Worm (Caenorhabditis elegans) whole organism, late embryonic: ENCODE measurements around the gene gop-2.

Experiments used
- C08G9.2 ChIP-seq: sonication (generic microtip); optimal IDR thresholded peaks from 2 replicates; lab custom pipeline; 2016; ENCODE audit warnings: mild to moderate bottlenecking, missing genetic modification characterization, moderate library complexity, missing compliant biosample characterization
- F13H6.1 ChIP-seq: sonication (generic microtip); optimal IDR thresholded peaks from 2 replicates; lab custom pipeline; 2016; ENCODE audit warnings: missing genetic modification characterization, missing compliant biosample characterization
- K09A11.1 ChIP-seq: sonication (generic microtip); optimal IDR thresholded peaks from 2 replicates; lab custom pipeline; 2017; ENCODE audit warnings: antibody characterized with exemption, mild to moderate bottlenecking, missing genetic modification characterization, missing compliant biosample characterization; ENCODE audit not compliant: insufficient read depth
- T23F11.4 ChIP-seq: fragments of 200-800 bp; sonication (Bioruptor generic); optimal IDR thresholded peaks from 2 replicates; lab custom pipeline; 2018; ENCODE audit warnings: mild to moderate bottlenecking, missing genetic modification characterization, missing compliant biosample characterization
- ahr-1 ChIP-seq: sonication (generic microtip); optimal IDR thresholded peaks from 2 replicates; lab custom pipeline; 2016; ENCODE audit warnings: missing genetic modification characterization, missing compliant biosample characterization
- ceh-19 ChIP-seq: fragments of 200-800 bp; sonication (Bioruptor generic); optimal IDR thresholded peaks from 2 replicates; lab custom pipeline; 2018; ENCODE audit warnings: mild to moderate bottlenecking, missing genetic modification characterization, missing compliant biosample characterization
- ceh-22 ChIP-seq: sonication (generic microtip); optimal IDR thresholded peaks from 2 replicates; lab custom pipeline; 2017; ENCODE audit warnings: missing biosample characterization, missing genetic modification characterization
- ceh-30 ChIP-seq: fragments of 150-350 bp; optimal IDR thresholded peaks from 2 replicates; lab custom pipeline; 2014; ENCODE audit warnings: missing biosample characterization, missing genetic modification characterization
- ceh-31 ChIP-seq: sonication (generic microtip); optimal IDR thresholded peaks from 2 replicates; lab custom pipeline; 2016; ENCODE audit warnings: missing genetic modification characterization, missing compliant biosample characterization
- ceh-34 ChIP-seq: sonication (generic microtip); optimal IDR thresholded peaks from 2 replicates; lab custom pipeline; 2016; ENCODE audit warnings: mild to moderate bottlenecking, missing genetic modification characterization, missing compliant biosample characterization
- ceh-48 ChIP-seq: sonication (generic microtip); optimal IDR thresholded peaks from 2 replicates; lab custom pipeline; 2016; ENCODE audit warnings: missing genetic modification characterization, inconsistent platforms, missing compliant biosample characterization
- ceh-6 ChIP-seq: fragments of 200-800 bp; sonication (Bioruptor generic); optimal IDR thresholded peaks from 2 replicates; lab custom pipeline; 2018; ENCODE audit warnings: mild to moderate bottlenecking, missing genetic modification characterization, missing compliant biosample characterization
- ceh-9 ChIP-seq: sonication (generic microtip); optimal IDR thresholded peaks from 2 replicates; lab custom pipeline; 2016; ENCODE audit warnings: mild to moderate bottlenecking, missing genetic modification characterization, inconsistent platforms, missing compliant biosample characterization
- elt-2 ChIP-seq: sonication (generic microtip); optimal IDR thresholded peaks from 2 replicates; lab custom pipeline; 2016; ENCODE audit warnings: missing genetic modification reagents, missing genetic modification characterization, missing compliant biosample characterization
- elt-4 ChIP-seq: sonication (generic microtip); optimal IDR thresholded peaks from 2 replicates; lab custom pipeline; 2016; ENCODE audit warnings: missing genetic modification characterization, missing compliant biosample characterization
- eyg-1 ChIP-seq: sonication (generic microtip); optimal IDR thresholded peaks from 2 replicates; lab custom pipeline; 2016; ENCODE audit warnings: missing genotype, missing genetic modification characterization, missing compliant biosample characterization
- hlh-13 ChIP-seq: fragments of 200-800 bp; sonication (Bioruptor generic); optimal IDR thresholded peaks from 2 replicates; lab custom pipeline; 2018; ENCODE audit warnings: mild to moderate bottlenecking, missing genetic modification characterization, missing compliant biosample characterization
- hlh-8 ChIP-seq: sonication (generic microtip); optimal IDR thresholded peaks from 2 replicates; lab custom pipeline; 2016; ENCODE audit warnings: missing genotype, missing genetic modification characterization, missing compliant biosample characterization
- lin-11 ChIP-seq: fragments of 200-800 bp; sonication (Bioruptor generic); optimal IDR thresholded peaks from 2 replicates; lab custom pipeline; 2018; ENCODE audit warnings: mild to moderate bottlenecking, missing genetic modification characterization, missing compliant biosample characterization
- mec-3 ChIP-seq: sonication (generic microtip); optimal IDR thresholded peaks from 2 replicates; lab custom pipeline; 2016; ENCODE audit warnings: borderline replicate concordance, missing genetic modification characterization, missing compliant biosample characterization
- odd-2 ChIP-seq: sonication (generic microtip); optimal IDR thresholded peaks from 2 replicates; lab custom pipeline; 2017; ENCODE audit warnings: antibody characterized with exemption, mild to moderate bottlenecking, missing genetic modification characterization, missing compliant biosample characterization
- pag-3 ChIP-seq: sonication (generic microtip); optimal IDR thresholded peaks from 2 replicates; lab custom pipeline; 2016; ENCODE audit warnings: missing compliant biosample characterization, missing genetic modification characterization, borderline replicate concordance
- pha-2 ChIP-seq: sonication (generic microtip); optimal IDR thresholded peaks from 2 replicates; lab custom pipeline; 2017; ENCODE audit warnings: mild to moderate bottlenecking, missing genetic modification characterization, missing compliant biosample characterization
- pqm-1 ChIP-seq: sonication (generic microtip); optimal IDR thresholded peaks from 2 replicates; lab custom pipeline; 2016; ENCODE audit warnings: missing genetic modification characterization, missing compliant biosample characterization
- pros-1 ChIP-seq: fragments of 150-350 bp; optimal IDR thresholded peaks from 2 replicates; lab custom pipeline; 2014; ENCODE audit warnings: missing biosample characterization, missing genetic modification reagents, missing genetic modification characterization
- rnt-1 ChIP-seq: sonication (generic microtip); optimal IDR thresholded peaks from 2 replicates; lab custom pipeline; 2016; ENCODE audit warnings: missing genetic modification characterization, missing compliant biosample characterization
- sdc-2 ChIP-seq: sonication (generic microtip); optimal IDR thresholded peaks from 2 replicates; lab custom pipeline; 2016; ENCODE audit warnings: missing genotype, missing genetic modification characterization, missing compliant biosample characterization
- syd-9 ChIP-seq: sonication (generic microtip); optimal IDR thresholded peaks from 2 replicates; lab custom pipeline; 2016; ENCODE audit warnings: mild to moderate bottlenecking, missing genetic modification characterization, moderate library complexity, missing compliant biosample characterization
- unc-42 ChIP-seq: sonication (generic microtip); optimal IDR thresholded peaks from 2 replicates; lab custom pipeline; 2016; ENCODE audit warnings: missing genotype, missing genetic modification characterization, missing compliant biosample characterization
- unc-55 ChIP-seq: sonication (generic microtip); optimal IDR thresholded peaks from 2 replicates; lab custom pipeline; 2017; ENCODE audit warnings: missing biosample characterization, missing genetic modification reagents, missing genetic modification characterization

The gop-2 gene

DNA sequence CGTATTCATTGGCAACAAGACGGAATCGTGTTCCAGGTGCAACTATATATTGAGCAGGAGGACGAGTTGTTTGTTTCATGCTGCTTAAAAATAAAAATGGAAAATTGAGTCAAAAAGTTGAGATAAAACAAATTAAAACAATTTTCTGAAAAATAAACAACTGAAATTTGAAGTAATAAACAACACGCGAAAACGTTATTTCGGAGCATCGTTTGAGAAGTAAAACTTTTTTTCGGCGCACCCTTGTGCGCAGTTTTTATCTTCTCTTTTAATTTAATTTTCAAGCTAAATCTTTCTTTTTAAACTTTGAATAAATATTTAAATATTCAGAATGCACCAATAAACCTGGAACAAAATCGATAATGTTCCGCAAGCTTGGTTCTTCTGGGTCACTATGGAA, 4.7 kb upstream of the gop-2 start, which contains the start of the genes sumv-1 and gop-1:
Gene sumv-1, minus strand, starts transcription at position 80 of the 400 bp plus-strand sequence.
Gene gop-1, plus strand, starts transcription at position 331 of the 400 bp plus-strand sequence.
- TF ChIP-seq syd-9 (tag; lab: Kevin White, UChicago): no peak
- TF ChIP-seq unc-42 (tag; lab: Kevin White, UChicago): peak; percentile 19

DNA sequence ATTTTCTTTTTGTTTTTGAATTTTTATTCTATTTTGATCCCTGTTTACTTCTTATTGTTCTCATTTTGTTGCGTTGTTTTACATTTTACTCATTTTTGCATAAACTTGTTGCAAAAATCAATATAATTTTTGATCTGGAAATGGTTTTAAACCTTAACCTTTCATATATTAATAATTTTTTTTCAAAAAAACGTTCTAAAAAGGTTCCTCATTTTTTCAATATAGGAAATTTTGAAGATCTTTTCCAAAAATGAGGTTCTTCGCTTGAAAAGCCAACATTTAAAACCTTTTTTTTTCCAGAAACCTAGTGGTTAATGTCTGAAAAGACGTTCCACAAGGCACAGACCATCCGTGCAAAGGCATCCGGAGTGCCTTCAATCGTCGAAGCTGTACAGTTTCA, 1.6 kb downstream of the gop-2 start, which contains the start of gene gop-3:
Gene gop-3, plus strand, starts transcription at position 301 of the 400 bp plus-strand sequence.
- TF ChIP-seq ceh-22 (tag; lab: Kevin White, UChicago): no peak
- TF ChIP-seq syd-9 (tag; lab: Kevin White, UChicago): no peak
- TF ChIP-seq F13H6.1 (tag; lab: Kevin White, UChicago): no peak
- no peak for TF ChIP-seq ceh-9 (tag; lab: Kevin White, UChicago)
- no peak for TF ChIP-seq ceh-19
- TF ChIP-seq ceh-31 (tag; lab: Kevin White, UChicago): no peak
- TF ChIP-seq mec-3 (tag; lab: Kevin White, UChicago): no peak
- no peak for TF ChIP-seq ahr-1 (tag; lab: Kevin White, UChicago)
- TF ChIP-seq ceh-30 (tag; lab: Kevin White, UChicago): no peak
- no peak for TF ChIP-seq odd-2 (tag; lab: Kevin White, UChicago)
- no peak for TF ChIP-seq hlh-8 (tag; lab: Kevin White, UChicago)
- TF ChIP-seq pha-2 (tag; lab: Kevin White, UChicago): no peak
- no peak for TF ChIP-seq sdc-2 (tag; lab: Kevin White, UChicago)
- TF ChIP-seq pros-1 (tag; lab: Kevin White, UChicago): no peak
- no peak for TF ChIP-seq pag-3 (tag; lab: Kevin White, UChicago)
- TF ChIP-seq C08G9.2 (tag; lab: Kevin White, UChicago): no peak
- TF ChIP-seq unc-55 (GFP tag; lab: Kevin White, UChicago): no peak
- TF ChIP-seq ceh-34 (tag; lab: Kevin White, UChicago): no peak

DNA sequence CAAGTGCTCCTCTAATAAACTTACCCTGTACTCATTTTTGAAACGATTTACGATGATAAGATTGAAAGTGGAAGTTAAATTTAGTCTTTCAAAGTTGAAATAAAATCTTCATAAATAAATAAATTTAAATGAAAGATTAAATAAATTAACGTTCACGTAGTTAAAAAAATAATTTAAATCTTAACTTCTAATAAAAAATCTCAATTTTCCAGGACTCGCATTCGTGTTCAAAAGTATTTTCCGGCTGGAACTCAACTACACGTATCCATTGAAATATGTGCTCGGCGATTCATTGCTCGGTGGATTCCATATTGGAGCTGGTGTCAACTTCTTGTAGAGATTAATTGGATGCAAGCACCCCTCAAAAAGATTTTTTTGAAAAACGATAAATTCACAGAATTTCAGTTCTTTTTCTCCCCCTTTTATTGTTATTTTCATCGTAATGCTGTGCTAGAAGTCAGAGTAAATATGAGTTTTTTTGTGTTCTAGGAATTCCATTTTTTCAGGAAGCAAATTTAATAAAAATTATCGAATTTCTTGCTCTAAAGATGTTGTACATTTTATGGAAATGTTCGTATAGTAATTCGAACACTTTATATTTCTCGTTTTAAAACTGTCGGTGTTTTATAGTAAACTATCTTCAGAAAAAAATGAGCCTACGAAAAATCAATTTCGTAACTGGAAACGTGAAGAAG, 4.6 kb downstream of the gop-2 start, which contains the start of the genes C34E10.9 and hap-1:
Gene C34E10.9, minus strand, starts transcription at position 101 of the 695 bp plus-strand sequence.
Gene hap-1, plus strand, starts transcription at position 645 of the 695 bp plus-strand sequence.
- TF ChIP-seq eyg-1 (tag; lab: Kevin White, UChicago) (no peak), hlh-13 (GFP tag; lab: Kevin White, UChicago) (no peak), ceh-9 (tag; lab: Kevin White, UChicago) (no peak), elt-2 (tag; lab: Kevin White, UChicago) (no peak), pros-1 (tag; lab: Kevin White, UChicago) (no peak), ceh-6 (no peak), T23F11.4 (GFP tag; lab: Kevin White, UChicago) (no peak), ceh-48 (no peak), syd-9 (tag; lab: Kevin White, UChicago) (no peak), elt-4 (no peak), K09A11.1 (tag; lab: Kevin White, UChicago) (no peak), lin-11 (tag; lab: Kevin White, UChicago) (no peak), odd-2 (tag; lab: Kevin White, UChicago) (no peak), mec-3 (tag; lab: Kevin White, UChicago) (no peak)

DNA sequence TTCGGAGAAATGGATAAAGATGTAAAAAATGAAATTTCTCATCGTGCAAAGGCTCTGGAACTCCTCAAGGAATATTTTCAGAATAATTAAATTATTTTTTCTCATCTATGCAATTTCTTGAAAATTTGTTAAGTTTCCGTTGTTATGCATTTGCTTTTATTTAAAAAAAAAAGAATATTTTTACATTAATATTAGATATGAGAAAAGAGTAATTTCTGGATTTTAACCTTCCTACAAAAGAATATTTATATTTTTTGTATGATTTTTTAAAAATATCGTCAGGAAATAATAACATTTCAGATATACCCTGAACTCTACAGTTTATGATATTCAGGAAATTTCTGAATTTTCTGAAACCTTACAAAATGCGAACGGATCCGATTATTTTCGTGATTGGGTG, 6.0 kb downstream of the gop-2 start, which contains the start of gene gro-1:
Gene gro-1, plus strand, starts transcription at position 301 of the 400 bp plus-strand sequence.
- TF ChIP-seq elt-2 (tag; lab: Kevin White, UChicago): no peak
- no peak for TF ChIP-seq rnt-1 (tag; lab: Kevin White, UChicago)
- no peak for TF ChIP-seq mec-3 (tag; lab: Kevin White, UChicago)
- TF ChIP-seq pqm-1: no peak
